Fruit fly (Drosophila melanogaster) whole organism: ENCODE data around the gene CG12984.

ENCODE experiments used
- CG8478 ChIP-seq: fragments of >200 bp; optimal IDR thresholded peaks from 2 replicates; lab custom pipeline; 2018; ENCODE audit warnings: inconsistent platforms
- pan ChIP-seq: fragments of >200 bp; optimal IDR thresholded peaks from 2 replicates; lab custom pipeline; 2017
- psq ChIP-seq: fragments of >200 bp; optimal IDR thresholded peaks from 2 replicates; lab custom pipeline; 2017
- usp ChIP-seq: fragments of >200 bp; optimal IDR thresholded peaks from 2 replicates; lab custom pipeline; 2017; ENCODE audit warnings: missing biosample characterization, missing genetic modification characterization, mixed read lengths

DNA sequence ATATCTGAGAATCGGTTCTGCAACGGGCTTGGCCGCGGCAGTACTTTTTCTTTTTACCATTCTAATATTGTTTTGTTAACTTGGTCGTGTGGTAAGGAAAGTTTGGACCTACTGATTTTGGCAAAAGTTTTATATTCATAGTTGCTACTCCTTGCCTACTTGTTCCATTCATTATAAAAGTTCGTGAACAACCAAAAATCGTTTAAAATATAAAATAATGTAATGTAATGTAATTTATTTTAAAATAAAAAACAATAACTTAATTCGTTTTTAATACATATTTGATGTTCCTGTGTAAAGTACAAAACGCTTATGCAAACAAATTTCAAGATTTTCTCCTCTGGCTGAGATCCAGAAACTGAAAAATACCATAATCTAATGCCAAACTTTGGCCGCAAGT lies 16.9 kb upstream of the CG12984 start, which contains the start of gene CG33286:
- TF ChIP-seq pan (lab: Kevin White, UChicago) (no peak), usp (no peak), CG8478 (no peak), psq (lab: Kevin White, UChicago) (no peak)
